Worm (Caenorhabditis elegans): Measurements from ENCODE around the gene cbs-2.

ce11 chrII:2204077-2204476 lies 19.3 kb downstream of the cbs-2 start, which contains the start of gene Y59C2A.2:
- TF ChIP-seq ztf-4 (tag; optimal IDR thresholded peaks at IDR 0.05) (no peak), lin-11 (tag; optimal IDR thresholded peaks at IDR 0.05) (no peak), nhr-129 (tag; optimal IDR thresholded peaks at IDR 0.05) (peak; percentile 29), mab-5 (tag; optimal IDR thresholded peaks at IDR 0.05) (no peak), egl-27 (tag; optimal IDR thresholded peaks at IDR 0.05) (no peak), sem-4 (tag; optimal IDR thresholded peaks at IDR 0.05) (no peak), ama-1 (optimal IDR thresholded peaks at IDR 0.05) (no peak), dmd-4 (tag; optimal IDR thresholded peaks at IDR 0.05) (no peak), ceh-82 (tag; optimal IDR thresholded peaks at IDR 0.05) (no peak), ztf-11 (tag; optimal IDR thresholded peaks at IDR 0.05) (no peak), snpc-4 (tag; optimal IDR thresholded peaks at IDR 0.05) (no peak), mdl-1 (tag; optimal IDR thresholded peaks at IDR 0.05) (no peak)

Data from whole organism, L2 larva.